In genomic region chrIII:10333961-10334542, ce11 we compare ENCODE assay signal across 3 worm cellular contexts.
A peak's percentile ranks its signal among the peaks of the same experiment; 100 is the strongest.
TF ChIP-seq lines count a peak whose summit lies in the region.

TSS of gene jmjd-4 (minus strand) at chrIII:10334018.
TSS of gene mev-1 (plus strand) at chrIII:10334277.

TF ChIP-seq in whole organism, L1 larva, 84 proteins besides CTCF, POLR2A, EP300 and RAD21 (continued from another document and continues in another):
- no peak for TF ChIP-seq hpl-2 (GFP tag; optimal IDR thresholded peaks at IDR 0.05; lab: Kevin White, UChicago)
- TF ChIP-seq mef-2 (tag; optimal IDR thresholded peaks at IDR 0.05; lab: Kevin White, UChicago), result no peak
- peak; percentile 78 for TF ChIP-seq isw-1 (GFP tag; IDR thresholded peaks at IDR 0.05; lab: Robert Waterston, UW)
- no peak for TF ChIP-seq nhr-28 (tag; optimal IDR thresholded peaks at IDR 0.05; lab: Kevin White, UChicago)
- no peak for TF ChIP-seq egl-27 (tag; optimal IDR thresholded peaks at IDR 0.05; lab: Kevin White, UChicago)
- TF ChIP-seq unc-86 (tag; optimal IDR thresholded peaks at IDR 0.05; lab: Kevin White, UChicago), result peak; percentile 87
- TF ChIP-seq sox-4 (tag; optimal IDR thresholded peaks at IDR 0.05; lab: Kevin White, UChicago), result peak; percentile 41
- peak; percentile 87 for TF ChIP-seq lin-14 (GFP tag; optimal IDR thresholded peaks at IDR 0.05; lab: Kevin White, UChicago)
- no peak for TF ChIP-seq nhr-12 (tag; optimal IDR thresholded peaks at IDR 0.05; lab: Kevin White, UChicago)
- TF ChIP-seq nhr-77 (tag; optimal IDR thresholded peaks at IDR 0.05; lab: Kevin White, UChicago), result peak; percentile 48
- no peak for TF ChIP-seq Y116A8C.19 (tag; optimal IDR thresholded peaks at IDR 0.05; lab: Kevin White, UChicago; ENCODE audit: borderline replicate concordance)
- TF ChIP-seq unc-130 (tag; optimal IDR thresholded peaks at IDR 0.05; lab: Kevin White, UChicago), result peak; percentile 29
- TF ChIP-seq tlp-1 (tag; optimal IDR thresholded peaks at IDR 0.05; lab: Kevin White, UChicago), result no peak
- TF ChIP-seq irx-1 (tag; optimal IDR thresholded peaks at IDR 0.05; lab: Kevin White, UChicago), result peak; percentile 89
- peak; percentile 84 for TF ChIP-seq elt-2 (tag; optimal IDR thresholded peaks at IDR 0.05; lab: Kevin White, UChicago)
- TF ChIP-seq zip-4 (GFP tag; optimal IDR thresholded peaks at IDR 0.05; lab: Kevin White, UChicago), result peak; percentile 80
- TF ChIP-seq ama-1 (optimal IDR thresholded peaks at IDR 0.05; lab: Kevin White, UChicago), result no peak
- TF ChIP-seq C16A3.4 (tag; optimal IDR thresholded peaks at IDR 0.05; lab: Kevin White, UChicago), result peak; percentile 72
- TF ChIP-seq ceh-82 (tag; optimal IDR thresholded peaks at IDR 0.05; lab: Kevin White, UChicago), result peak; percentile 81 to 92 (median 91)
- TF ChIP-seq sptf-1 (tag; optimal IDR thresholded peaks at IDR 0.05; lab: Kevin White, UChicago), result no peak
- TF ChIP-seq nhr-85 (tag; lab: Kevin White, UChicago), result peak; percentile 98
- TF ChIP-seq nhr-237 (tag; optimal IDR thresholded peaks at IDR 0.05; lab: Kevin White, UChicago), result no peak
- TF ChIP-seq hlh-4 (tag; optimal IDR thresholded peaks at IDR 0.05; lab: Kevin White, UChicago), result no peak
- peak; percentile 65 for TF ChIP-seq C04F5.9 (tag; optimal IDR thresholded peaks at IDR 0.05; lab: Kevin White, UChicago)
- peak; percentile 95 for TF ChIP-seq mep-1 (tag; optimal IDR thresholded peaks at IDR 0.05; lab: Kevin White, UChicago)
- TF ChIP-seq pqm-1 (tag; optimal IDR thresholded peaks at IDR 0.05; lab: Kevin White, UChicago), result peak; percentile 30
- peak in 2 of 6 experiments; percentile 73 to 76 for TF ChIP-seq elt-3 (tag; optimal IDR thresholded peaks at IDR 0.05; lab: Kevin White, UChicago)
- peak; percentile 82 for TF ChIP-seq snpc-4 (tag; optimal IDR thresholded peaks at IDR 0.05; lab: Kevin White, UChicago)
- TF ChIP-seq hlh-17 (GFP tag; optimal IDR thresholded peaks at IDR 0.05; lab: Kevin White, UChicago; ENCODE audit: borderline replicate concordance), result no peak
- TF ChIP-seq unc-62 (GFP tag; optimal IDR thresholded peaks at IDR 0.05; lab: Kevin White, UChicago), result no peak
- peak; percentile 76 for TF ChIP-seq pax-3 (tag; optimal IDR thresholded peaks at IDR 0.05; lab: Kevin White, UChicago)
- peak; percentile 78 for TF ChIP-seq fkh-8 (tag; optimal IDR thresholded peaks at IDR 0.05; lab: Kevin White, UChicago)
- TF ChIP-seq nhr-90 (tag; optimal IDR thresholded peaks at IDR 0.05; lab: Kevin White, UChicago; ENCODE audit: poor library complexity), result peak; percentile 91
- TF ChIP-seq mdl-1 (tag; optimal IDR thresholded peaks at IDR 0.05; lab: Kevin White, UChicago), result peak in 1 of 2 experiments; percentile 77
- TF ChIP-seq ztf-4 (tag; optimal IDR thresholded peaks at IDR 0.05; lab: Kevin White, UChicago), result peak; percentile 38
- no peak for TF ChIP-seq vab-15 (tag; optimal IDR thresholded peaks at IDR 0.05; lab: Kevin White, UChicago)
- TF ChIP-seq fos-1 (tag; optimal IDR thresholded peaks at IDR 0.05; lab: Kevin White, UChicago), result peak; percentile 72
- peak; percentile 10 for TF ChIP-seq fkh-10 (GFP tag; optimal IDR thresholded peaks at IDR 0.05; lab: Kevin White, UChicago)
- no peak for TF ChIP-seq ces-1 (GFP tag; optimal IDR thresholded peaks at IDR 0.05; lab: Kevin White, UChicago)
- no peak for TF ChIP-seq pag-3 (tag; optimal IDR thresholded peaks at IDR 0.05; lab: Kevin White, UChicago; ENCODE audit: borderline replicate concordance, insufficient read depth)
- TF ChIP-seq nhr-47 (tag; optimal IDR thresholded peaks at IDR 0.05; lab: Kevin White, UChicago), result peak; percentile 94
- peak; percentile 45; the same call in 1 of the 2 replicates for TF ChIP-seq ceh-88 (GFP tag; IDR thresholded peaks at IDR 0.05; lab: Robert Waterston, UW)
- peak; percentile 81 for TF ChIP-seq mab-9 (GFP tag; IDR thresholded peaks at IDR 0.05; lab: Robert Waterston, UW)
- TF ChIP-seq swsn-7 (tag; optimal IDR thresholded peaks at IDR 0.05; lab: Kevin White, UChicago), result peak; percentile 89

TF ChIP-seq in whole organism, L3 larva, 47 proteins besides CTCF, POLR2A, EP300 and RAD21 (continued from another document):
- TF ChIP-seq nhr-77 (tag; optimal IDR thresholded peaks at IDR 0.05; lab: Kevin White, UChicago) (peak; percentile 35), ceh-82 (tag; optimal IDR thresholded peaks at IDR 0.05; lab: Kevin White, UChicago) (peak; percentile 56), skn-1 (tag; optimal IDR thresholded peaks at IDR 0.05; lab: Kevin White, UChicago) (peak; percentile 69), pha-4 (tag; optimal IDR thresholded peaks at IDR 0.05; lab: Kevin White, UChicago) (peak; percentile 83), snpc-4 (tag; optimal IDR thresholded peaks at IDR 0.05; lab: Kevin White, UChicago) (peak; percentile 73), ztf-4 (tag; optimal IDR thresholded peaks at IDR 0.05; lab: Kevin White, UChicago) (no peak), nhr-237 (tag; optimal IDR thresholded peaks at IDR 0.05; lab: Kevin White, UChicago) (no peak), nhr-11 (tag; optimal IDR thresholded peaks at IDR 0.05; lab: Kevin White, UChicago) (no peak), sea-2 (GFP tag; optimal IDR thresholded peaks at IDR 0.05; lab: Kevin White, UChicago) (no peak), egl-5 (tag; optimal IDR thresholded peaks at IDR 0.05; lab: Kevin White, UChicago) (peak; percentile 39), unc-62 (GFP tag; optimal IDR thresholded peaks at IDR 0.05; lab: Kevin White, UChicago) (no peak), ceh-9 (tag; optimal IDR thresholded peaks at IDR 0.05; lab: Kevin White, UChicago) (no peak), ceh-28 (tag; optimal IDR thresholded peaks at IDR 0.05; lab: Kevin White, UChicago) (peak; percentile 60), eor-1 (tag; optimal IDR thresholded peaks at IDR 0.05; lab: Kevin White, UChicago) (no peak), elt-2 (tag; optimal IDR thresholded peaks at IDR 0.05; lab: Kevin White, UChicago) (peak; percentile 84), tbx-2 (tag; optimal IDR thresholded peaks at IDR 0.05; lab: Kevin White, UChicago) (peak; percentile 82), elt-1 (tag; optimal IDR thresholded peaks at IDR 0.05; lab: Kevin White, UChicago) (peak; percentile 33), nhr-76 (tag; optimal IDR thresholded peaks at IDR 0.05; lab: Kevin White, UChicago) (no peak), unc-39 (tag; optimal IDR thresholded peaks at IDR 0.05; lab: Kevin White, UChicago) (no peak), nhr-43 (tag; optimal IDR thresholded peaks at IDR 0.05; lab: Kevin White, UChicago; ENCODE audit: poor library complexity, severe bottlenecking) (peak; percentile 87), R02D3.7 (tag; optimal IDR thresholded peaks at IDR 0.05; lab: Kevin White, UChicago) (peak; percentile 68), pqm-1 (tag; optimal IDR thresholded peaks at IDR 0.05; lab: Kevin White, UChicago) (peak; percentile 71), fos-1 (tag; optimal IDR thresholded peaks at IDR 0.05; lab: Kevin White, UChicago) (no peak), nhr-28 (tag; optimal IDR thresholded peaks at IDR 0.05; lab: Kevin White, UChicago) (no peak), jun-1 (tag; optimal IDR thresholded peaks at IDR 0.05; lab: Kevin White, UChicago) (peak; percentile 82), nhr-67 (tag; optimal IDR thresholded peaks at IDR 0.05; lab: Kevin White, UChicago) (no peak), hmg-11 (tag; optimal IDR thresholded peaks at IDR 0.05; lab: Kevin White, UChicago) (peak; percentile 91), egl-27 (tag; optimal IDR thresholded peaks at IDR 0.05; lab: Kevin White, UChicago) (no peak)

TF ChIP-seq in whole organism, young adult, 124 proteins besides CTCF, POLR2A, EP300 and RAD21 (continued from another document and continues in another):
- peak; percentile 58 for TF ChIP-seq ztf-22 (GFP tag; optimal IDR thresholded peaks at IDR 0.05; lab: Kevin White, UChicago)
- TF ChIP-seq Y53G8AR.9 (GFP tag; conservative IDR thresholded peaks at IDR 0.05; lab: Robert Waterston, UW), result peak; percentile 91
- no peak for TF ChIP-seq egl-18 (GFP tag; IDR thresholded peaks at IDR 0.05; lab: Robert Waterston, UW)
- no peak for TF ChIP-seq attf-3 (GFP tag; conservative IDR thresholded peaks at IDR 0.05; lab: Robert Waterston, UW)
- TF ChIP-seq C06A6.2 (GFP tag; conservative IDR thresholded peaks at IDR 0.05; lab: Robert Waterston, UW), result peak; percentile 70
- TF ChIP-seq mel-28 (tag; optimal IDR thresholded peaks at IDR 0.05; lab: Kevin White, UChicago; ENCODE audit: borderline replicate concordance), result no peak
- peak in 1 of 3 experiments; percentile 87 for TF ChIP-seq lin-35 (GFP tag; optimal IDR thresholded peaks at IDR 0.05; lab: Kevin White, UChicago)
- TF ChIP-seq T26A5.8 (tag; optimal IDR thresholded peaks at IDR 0.05; lab: Kevin White, UChicago), result no peak
- TF ChIP-seq dox-1 (GFP tag; IDR thresholded peaks at IDR 0.05; lab: Robert Waterston, UW), result peak; percentile 94
- no peak for TF ChIP-seq sptf-2 (GFP tag; optimal IDR thresholded peaks at IDR 0.05; lab: Kevin White, UChicago)
- no peak for TF ChIP-seq attf-6 (GFP tag; IDR thresholded peaks at IDR 0.05; lab: Robert Waterston, UW)
- TF ChIP-seq F33H1.4 (GFP tag; IDR thresholded peaks at IDR 0.05; lab: Robert Waterston, UW), result peak; percentile 76
- TF ChIP-seq hsf-1 (GFP tag; IDR thresholded peaks at IDR 0.05; lab: Robert Waterston, UW), result peak; percentile 67
- no peak for TF ChIP-seq sdz-38 (tag; optimal IDR thresholded peaks at IDR 0.05; lab: Kevin White, UChicago)
- TF ChIP-seq Y95B8A.8 (GFP tag; IDR thresholded peaks at IDR 0.05; lab: Robert Waterston, UW), result no peak
- peak; percentile 81 for TF ChIP-seq rcor-1 (GFP tag; IDR thresholded peaks at IDR 0.05; lab: Robert Waterston, UW)
- TF ChIP-seq ztf-25 (GFP tag; IDR thresholded peaks at IDR 0.05; lab: Robert Waterston, UW), result no peak
- 0 out of 2 replicates have a peak, but pooled peaks have one; percentile 8 for TF ChIP-seq F37B4.10 (GFP tag; IDR thresholded peaks at IDR 0.05; lab: Robert Waterston, UW)
- no peak for TF ChIP-seq F55B11.4 (tag; optimal IDR thresholded peaks at IDR 0.05; lab: Kevin White, UChicago; ENCODE audit: borderline replicate concordance, insufficient read depth)
- peak; percentile 53 for TF ChIP-seq ceh-91 (GFP tag; IDR thresholded peaks at IDR 0.05; lab: Robert Waterston, UW)
- peak; percentile 66 for TF ChIP-seq tbp1 (GFP tag; optimal IDR thresholded peaks at IDR 0.05; lab: Kevin White, UChicago)
- TF ChIP-seq efl-1 (GFP tag; optimal IDR thresholded peaks at IDR 0.05; lab: Kevin White, UChicago), result peak; percentile 51
- TF ChIP-seq hmg-1.2 (GFP tag; IDR thresholded peaks at IDR 0.05; lab: Robert Waterston, UW), result peak; percentile 67
- TF ChIP-seq F57A8.1 (GFP tag; optimal IDR thresholded peaks at IDR 0.05; lab: Kevin White, UChicago), result no peak
- peak; percentile 85 for TF ChIP-seq ztf-26 (tag; optimal IDR thresholded peaks at IDR 0.05; lab: Kevin White, UChicago)
- no peak for TF ChIP-seq Y53F4B.3 (GFP tag; IDR thresholded peaks at IDR 0.05; lab: Robert Waterston, UW)
- TF ChIP-seq Y67H2A.10 (GFP tag; conservative IDR thresholded peaks at IDR 0.05; lab: Robert Waterston, UW), result no peak
- TF ChIP-seq akir-1 (GFP tag; optimal IDR thresholded peaks at IDR 0.05; lab: Kevin White, UChicago), result no peak
- TF ChIP-seq ama-1 (optimal IDR thresholded peaks at IDR 0.05; lab: Kevin White, UChicago), result no peak
- TF ChIP-seq ama-1 (GFP tag; optimal IDR thresholded peaks at IDR 0.05; lab: Kevin White, UChicago), result no peak
- no peak for TF ChIP-seq aptf-3 (GFP tag; IDR thresholded peaks at IDR 0.05; lab: Robert Waterston, UW)
- TF ChIP-seq him-1 (tag; optimal IDR thresholded peaks at IDR 0.05; lab: Kevin White, UChicago), result no peak
- TF ChIP-seq bed-1 (GFP tag; IDR thresholded peaks at IDR 0.05; lab: Robert Waterston, UW), result no peak
- TF ChIP-seq B0035.1 (tag; optimal IDR thresholded peaks at IDR 0.05; lab: Kevin White, UChicago), result no peak
- TF ChIP-seq egrh-3 (GFP tag; IDR thresholded peaks at IDR 0.05; lab: Robert Waterston, UW), result no peak
- no peak for TF ChIP-seq nhr-179 (tag; optimal IDR thresholded peaks at IDR 0.05; lab: Kevin White, UChicago)
- TF ChIP-seq snpc-3.4 (tag; optimal IDR thresholded peaks at IDR 0.05; lab: Kevin White, UChicago), result peak; percentile 63
- TF ChIP-seq mcd-1 (GFP tag; IDR thresholded peaks at IDR 0.05; lab: Robert Waterston, UW), result peak; percentile 94
- TF ChIP-seq nhr-27 (tag; optimal IDR thresholded peaks at IDR 0.05; lab: Kevin White, UChicago), result no peak
- TF ChIP-seq fkh-3 (tag; optimal IDR thresholded peaks at IDR 0.05; lab: Kevin White, UChicago), result no peak
- TF ChIP-seq somi-1 (GFP tag; optimal IDR thresholded peaks at IDR 0.05; lab: Kevin White, UChicago), result no peak
- TF ChIP-seq zfh-2 (GFP tag; conservative IDR thresholded peaks at IDR 0.05; lab: Robert Waterston, UW), result peak; percentile 84
- TF ChIP-seq atf-7 (tag; optimal IDR thresholded peaks at IDR 0.05; lab: Kevin White, UChicago), result peak; percentile 61
- no peak for TF ChIP-seq cebp-2 (GFP tag; IDR thresholded peaks at IDR 0.05; lab: Robert Waterston, UW)
- no peak for TF ChIP-seq F57C9.4 (tag; optimal IDR thresholded peaks at IDR 0.05; lab: Kevin White, UChicago)
- peak; percentile 92 for TF ChIP-seq lin-54 (GFP tag; optimal IDR thresholded peaks at IDR 0.05; lab: Kevin White, UChicago)
- no peak for TF ChIP-seq hlh-26 (GFP tag; conservative IDR thresholded peaks at IDR 0.05; lab: Robert Waterston, UW)
- TF ChIP-seq xnd-1 (tag; optimal IDR thresholded peaks at IDR 0.05; lab: Kevin White, UChicago), result peak; percentile 76
- peak; percentile 51 for TF ChIP-seq ZK185.1 (tag; optimal IDR thresholded peaks at IDR 0.05; lab: Kevin White, UChicago; ENCODE audit: poor library complexity, severe bottlenecking)
- peak; percentile 58; the same call in 1 of the 2 replicates for TF ChIP-seq Y56A3A.18 (GFP tag; IDR thresholded peaks at IDR 0.05; lab: Robert Waterston, UW)
- TF ChIP-seq B0336.3 (GFP tag; IDR thresholded peaks at IDR 0.05; lab: Robert Waterston, UW), result peak; percentile 94
- peak; percentile 92 for TF ChIP-seq attf-5 (GFP tag; optimal IDR thresholded peaks at IDR 0.05; lab: Kevin White, UChicago)
- no peak for TF ChIP-seq zim-3 (tag; optimal IDR thresholded peaks at IDR 0.05; lab: Kevin White, UChicago)
- TF ChIP-seq madf-3 (GFP tag; IDR thresholded peaks at IDR 0.05; lab: Robert Waterston, UW), result peak; percentile 80
- no peak for TF ChIP-seq dpff-1 (tag; optimal IDR thresholded peaks at IDR 0.05; lab: Kevin White, UChicago)
- peak; percentile 86 for TF ChIP-seq pbrm-1 (GFP tag; IDR thresholded peaks at IDR 0.05; lab: Robert Waterston, UW)
- no peak for TF ChIP-seq lag-1 (GFP tag; IDR thresholded peaks at IDR 0.05; lab: Robert Waterston, UW)
- TF ChIP-seq ztf-18 (tag; optimal IDR thresholded peaks at IDR 0.05; lab: Kevin White, UChicago), result peak; percentile 98
- TF ChIP-seq lin-40 (tag; optimal IDR thresholded peaks at IDR 0.05; lab: Kevin White, UChicago), result peak; percentile 89
- TF ChIP-seq ztf-28 (GFP tag; IDR thresholded peaks at IDR 0.05; lab: Robert Waterston, UW), result no peak
- TF ChIP-seq ceh-40 (GFP tag; IDR thresholded peaks at IDR 0.05; lab: Robert Waterston, UW), result no peak
- TF ChIP-seq ceh-58 (GFP tag; IDR thresholded peaks at IDR 0.05; lab: Robert Waterston, UW), result no peak
- no peak for TF ChIP-seq F39B2.1 (GFP tag; IDR thresholded peaks at IDR 0.05; lab: Robert Waterston, UW)
- TF ChIP-seq lin-26 (GFP tag; IDR thresholded peaks at IDR 0.05; lab: Robert Waterston, UW), result 0 out of 2 replicates have a peak, but pooled peaks have one; percentile 13
- TF ChIP-seq unc-62 (GFP tag; optimal IDR thresholded peaks at IDR 0.05; lab: Kevin White, UChicago), result no peak
- no peak for TF ChIP-seq F10E7.11 (tag; optimal IDR thresholded peaks at IDR 0.05; lab: Kevin White, UChicago)
- 0 out of 2 replicates have a peak, but pooled peaks have one; percentile 12 for TF ChIP-seq bed-2 (GFP tag; IDR thresholded peaks at IDR 0.05; lab: Robert Waterston, UW)
- TF ChIP-seq nfya-2 (GFP tag; IDR thresholded peaks at IDR 0.05; lab: Robert Waterston, UW), result no peak
- 0 out of 2 replicates have a peak, but pooled peaks have one; percentile 32 for TF ChIP-seq cebp-1 (GFP tag; IDR thresholded peaks at IDR 0.05; lab: Robert Waterston, UW)
- TF ChIP-seq cebp-1 (tag; optimal IDR thresholded peaks at IDR 0.05; lab: Kevin White, UChicago), result peak; percentile 89
- no peak for TF ChIP-seq nfya-1 (tag; optimal IDR thresholded peaks at IDR 0.05; lab: Kevin White, UChicago; ENCODE audit: borderline replicate concordance, insufficient read depth)
